Worm (Caenorhabditis elegans) whole organism, midembryonic: ENCODE measurements around the gene srh-32.

Experiments used
- T22C8.4 ChIP-seq: fragments of 200-800 bp; sonication (Bioruptor generic); IDR thresholded peaks from 2 replicates; pipeline ENCODE4 v1.3.6; 2022; ENCODE audit warnings: missing genetic modification characterization, missing compliant biosample characterization
- cog-1 ChIP-seq: sonication (generic microtip); optimal IDR thresholded peaks from 2 replicates; lab custom pipeline; 2016; ENCODE audit warnings: missing genetic modification characterization, missing compliant biosample characterization
- flt-1 ChIP-seq: fragments of 200-800 bp; sonication (Bioruptor generic); IDR thresholded peaks from 2 replicates; pipeline ENCODE4 v1.3.6; 2022; ENCODE audit warnings: missing genetic modification characterization, missing compliant biosample characterization
- klf-2 ChIP-seq: fragments of 200-800 bp; sonication (Bioruptor generic); conservative IDR thresholded peaks from 2 replicates; pipeline ENCODE4 v1.3.6; 2022; ENCODE audit warnings: missing genetic modification reagents, missing genetic modification characterization, missing compliant biosample characterization
- med-1 ChIP-seq: sonication (generic microtip); optimal IDR thresholded peaks from 2 replicates; lab custom pipeline; 2017; ENCODE audit warnings: missing genetic modification characterization, mild to moderate bottlenecking, missing compliant biosample characterization, antibody characterized with exemption, missing genetic modification reagents; ENCODE audit not compliant: insufficient read depth
- ref-1 ChIP-seq: fragments of 200-800 bp; sonication (Bioruptor generic); conservative IDR thresholded peaks from 2 replicates; pipeline ENCODE4 v1.3.6; 2022; ENCODE audit warnings: missing genetic modification reagents, missing genetic modification characterization, missing compliant biosample characterization
- tab-1 ChIP-seq: fragments of 200-800 bp; sonication (Bioruptor generic); IDR thresholded peaks from 2 replicates; pipeline ENCODE4 v1.3.6; 2022; ENCODE audit warnings: missing genetic modification characterization, missing compliant biosample characterization
- ztf-23 ChIP-seq: fragments of 200-800 bp; sonication (Bioruptor generic); IDR thresholded peaks from 2 replicates; pipeline ENCODE4 v1.3.6; 2022; ENCODE audit warnings: missing genetic modification reagents, missing genetic modification characterization, missing compliant biosample characterization
- ztf-29 ChIP-seq: fragments of 200-800 bp; sonication (Bioruptor generic); IDR thresholded peaks from 2 replicates; pipeline ENCODE4 v1.3.6; 2022; ENCODE audit warnings: missing genetic modification reagents, missing genetic modification characterization, missing compliant biosample characterization

srh-32 gene

ce11 chrV:17700728-17701262, at the start of gene srh-32, which contains the start of gene Y26G10.5:
Gene srh-32, plus strand, starts transcription at chrV:17701212.
Gene Y26G10.5, minus strand, starts transcription at chrV:17700828.
- no peak for TF ChIP-seq cog-1
- TF ChIP-seq ztf-29 (GFP tag; lab: Robert Waterston, UW): no peak
- no peak for TF ChIP-seq flt-1 (GFP tag; lab: Robert Waterston, UW)
- no peak for TF ChIP-seq ref-1
- TF ChIP-seq ztf-23 (GFP tag; lab: Robert Waterston, UW): no peak

ce11 chrV:17655205-17655604, 45.8 kb upstream of the srh-32 start:
- TF ChIP-seq tab-1 (GFP tag; lab: Robert Waterston, UW) (no peak), klf-2 (no peak), flt-1 (GFP tag; lab: Robert Waterston, UW) (no peak)

ce11 chrV:17658824-17659223, 42.2 kb upstream of the srh-32 start:
- TF ChIP-seq flt-1 (GFP tag; lab: Robert Waterston, UW): no peak
- no peak for TF ChIP-seq T22C8.4 (GFP tag; lab: Robert Waterston, UW)
- TF ChIP-seq ztf-29 (GFP tag; lab: Robert Waterston, UW): no peak
- TF ChIP-seq med-1 (GFP tag; lab: Kevin White, UChicago): no peak
- no peak for TF ChIP-seq tab-1 (GFP tag; lab: Robert Waterston, UW)
- TF ChIP-seq ztf-23 (GFP tag; lab: Robert Waterston, UW): no peak
- TF ChIP-seq klf-2: no peak
- no peak for TF ChIP-seq cog-1
- TF ChIP-seq ref-1: no peak

- no peak for TF ChIP-seq ref-1
- TF ChIP-seq klf-2: no peak
- no peak for TF ChIP-seq ztf-23 (GFP tag; lab: Robert Waterston, UW)
- no peak for TF ChIP-seq flt-1 (GFP tag; lab: Robert Waterston, UW)
- TF ChIP-seq ztf-29 (GFP tag; lab: Robert Waterston, UW): no peak
- no peak for TF ChIP-seq cog-1
- no peak for TF ChIP-seq med-1 (GFP tag; lab: Kevin White, UChicago)
- TF ChIP-seq tab-1 (GFP tag; lab: Robert Waterston, UW): no peak
- TF ChIP-seq T22C8.4 (GFP tag; lab: Robert Waterston, UW): no peak
Measured at ce11 chrV:17659228-17659627, 41.8 kb upstream of the srh-32 start, which contains the start of gene fbxa-108. Gene fbxa-108, minus strand, starts transcription at chrV:17659385.

ce11 chrV:17660003-17660402, 41.0 kb upstream of the srh-32 start, which contains the start of gene dgat-2:
Gene dgat-2, plus strand, starts transcription at chrV:17660303.
- TF ChIP-seq tab-1 (GFP tag; lab: Robert Waterston, UW) (no peak), ref-1 (no peak), med-1 (GFP tag; lab: Kevin White, UChicago) (no peak), T22C8.4 (GFP tag; lab: Robert Waterston, UW) (no peak), ztf-23 (GFP tag; lab: Robert Waterston, UW) (no peak), cog-1 (no peak), klf-2 (no peak), ztf-29 (GFP tag; lab: Robert Waterston, UW) (no peak)

- TF ChIP-seq ref-1: no peak
Measured at ce11 chrV:17662260-17662659, 38.8 kb upstream of the srh-32 start.

- TF ChIP-seq cog-1: no peak
- TF ChIP-seq ztf-29 (GFP tag; lab: Robert Waterston, UW): no peak
- no peak for TF ChIP-seq tab-1 (GFP tag; lab: Robert Waterston, UW)
- TF ChIP-seq klf-2: no peak
- TF ChIP-seq med-1 (GFP tag; lab: Kevin White, UChicago): no peak
- no peak for TF ChIP-seq ref-1
- no peak for TF ChIP-seq T22C8.4 (GFP tag; lab: Robert Waterston, UW)
Measured at ce11 chrV:17664367-17664766, 36.6 kb upstream of the srh-32 start.

- no peak for TF ChIP-seq ref-1
- TF ChIP-seq klf-2: no peak
Measured at ce11 chrV:17665906-17666305, 35.1 kb upstream of the srh-32 start, which contains the start of gene F59A1.11. Gene F59A1.11, minus strand, starts transcription at chrV:17666006.

- TF ChIP-seq klf-2 (no peak), cog-1 (no peak), flt-1 (GFP tag; lab: Robert Waterston, UW) (no peak), ztf-29 (GFP tag; lab: Robert Waterston, UW) (no peak), tab-1 (GFP tag; lab: Robert Waterston, UW) (no peak), ref-1 (no peak), T22C8.4 (GFP tag; lab: Robert Waterston, UW) (no peak), med-1 (GFP tag; lab: Kevin White, UChicago) (no peak), ztf-23 (GFP tag; lab: Robert Waterston, UW) (no peak)
Measured at ce11 chrV:17667676-17668075, 33.3 kb upstream of the srh-32 start, which contains the start of gene F59A1.12. Gene F59A1.12, minus strand, starts transcription at chrV:17667776.

ce11 chrV:17668531-17668930, 32.5 kb upstream of the srh-32 start, which contains the start of gene str-89:
Gene str-89, plus strand, starts transcription at chrV:17668831.
- TF ChIP-seq med-1 (GFP tag; lab: Kevin White, UChicago): no peak
- TF ChIP-seq flt-1 (GFP tag; lab: Robert Waterston, UW): no peak
- TF ChIP-seq ztf-29 (GFP tag; lab: Robert Waterston, UW): no peak

ce11 chrV:17673343-17673742, 27.7 kb upstream of the srh-32 start, which contains the start of gene str-93:
Gene str-93, minus strand, starts transcription at chrV:17673443.
- TF ChIP-seq T22C8.4 (GFP tag; lab: Robert Waterston, UW) (no peak), flt-1 (GFP tag; lab: Robert Waterston, UW) (no peak), ztf-29 (GFP tag; lab: Robert Waterston, UW) (no peak), ref-1 (no peak), tab-1 (GFP tag; lab: Robert Waterston, UW) (no peak), klf-2 (no peak), ztf-23 (GFP tag; lab: Robert Waterston, UW) (no peak), med-1 (GFP tag; lab: Kevin White, UChicago) (no peak), cog-1 (no peak)
